Fruit fly (Drosophila melanogaster) whole organism, embryonic: ENCODE data around the gene Prx2.

Experiments
- Ada2b ChIP-seq: fragments of 200-800 bp; sonication (Bioruptor generic); IDR thresholded peaks from 2 replicates; pipeline ENCODE4 v1.3.6; 2022; ENCODE audit warnings: missing biosample characterization, missing genetic modification characterization
- B-H2 ChIP-seq: fragments of 200-800 bp; sonication (Bioruptor generic); optimal IDR thresholded peaks from 2 replicates; lab custom pipeline; 2018; ENCODE audit warnings: missing biosample characterization, mild to moderate bottlenecking, missing genetic modification characterization
- CG11085 ChIP-seq: fragments of 200-800 bp; sonication (Bioruptor generic); IDR thresholded peaks from 2 replicates; pipeline ENCODE4 v1.3.6; 2022; ENCODE audit warnings: missing biosample characterization, missing genetic modification characterization
- CG11504 ChIP-seq: fragments of 200-800 bp; sonication (Bioruptor generic); optimal IDR thresholded peaks from 3 replicates; lab custom pipeline; 2019; ENCODE audit warnings: missing biosample characterization, mild to moderate bottlenecking, missing genetic modification characterization, moderate library complexity
- CG11560 ChIP-seq: fragments of 200-800 bp; sonication (Bioruptor generic); IDR thresholded peaks from 3 replicates; pipeline ENCODE4 v1.3.6; 2022; ENCODE audit warnings: missing biosample characterization, missing genetic modification characterization
- CG12299 ChIP-seq: fragments of 200-800 bp; sonication (Bioruptor generic); optimal IDR thresholded peaks from 2 replicates; lab custom pipeline; 2018; ENCODE audit warnings: missing biosample characterization, mild to moderate bottlenecking, missing genetic modification characterization
- CG17361 ChIP-seq: fragments of 200-800 bp; sonication (Bioruptor generic); IDR thresholded peaks from 3 replicates; pipeline ENCODE4 v1.3.6; 2022; ENCODE audit warnings: missing biosample characterization, missing genetic modification characterization
- CG2678 ChIP-seq: fragments of 200-800 bp; sonication (Bioruptor generic); optimal IDR thresholded peaks from 3 replicates; lab custom pipeline; 2019; ENCODE audit warnings: missing biosample characterization, mild to moderate bottlenecking, missing genetic modification characterization, moderate library complexity
- CG3065 ChIP-seq: fragments of 200-800 bp; sonication (Bioruptor generic); optimal IDR thresholded peaks from 2 replicates; lab custom pipeline; 2016; ENCODE audit warnings: missing biosample characterization, missing genetic modification characterization
- CG32532 ChIP-seq: fragments of 200-800 bp; sonication (Bioruptor generic); IDR thresholded peaks from 2 replicates; pipeline ENCODE4 v1.3.6; 2022; ENCODE audit warnings: missing biosample characterization, missing genetic modification characterization
- CG33557 ChIP-seq: fragments of 200-800 bp; sonication (Bioruptor generic); optimal IDR thresholded peaks from 2 replicates; lab custom pipeline; 2019; ENCODE audit warnings: missing biosample characterization, mild to moderate bottlenecking, missing genetic modification characterization, moderate library complexity
- CG3726 ChIP-seq: fragments of 200-800 bp; sonication (Bioruptor generic); IDR thresholded peaks from 3 replicates; pipeline ENCODE4, ENCODE4 v1.3.6; 2022; ENCODE audit warnings: missing biosample characterization, missing genetic modification characterization
- CG4360 ChIP-seq: fragments of 200-800 bp; sonication (Bioruptor generic); IDR thresholded peaks from 2 replicates; pipeline ENCODE4 v1.3.6; 2022; ENCODE audit warnings: missing biosample characterization, missing genetic modification characterization
- CG4820 ChIP-seq: fragments of 200-800 bp; sonication (Bioruptor generic); optimal IDR thresholded peaks from 3 replicates; lab custom pipeline; 2016; ENCODE audit warnings: missing biosample characterization, missing genetic modification characterization
- CG6791 ChIP-seq: fragments of 200-800 bp; sonication (Bioruptor generic); IDR thresholded peaks from 3 replicates; pipeline ENCODE4 v1.3.6; 2022; ENCODE audit warnings: missing biosample characterization, missing genetic modification characterization; ENCODE audit not compliant: partially characterized antibody
- CG6813 ChIP-seq: fragments of 200-800 bp; sonication (Bioruptor generic); optimal IDR thresholded peaks from 2 replicates; lab custom pipeline; 2017; ENCODE audit warnings: missing biosample characterization, missing genetic modification characterization, mild to moderate bottlenecking, moderate library complexity, missing genetic modification reagents
- CG7357 ChIP-seq: fragments of 200-800 bp; sonication (Bioruptor generic); IDR thresholded peaks from 3 replicates; pipeline ENCODE4 v1.3.6; 2022; ENCODE audit warnings: missing biosample characterization, missing genetic modification characterization
- CG7372 ChIP-seq: fragments of 200-800 bp; sonication (Bioruptor generic); IDR thresholded peaks from 2 replicates; pipeline ENCODE4 v1.3.6; 2022; ENCODE audit warnings: missing biosample characterization, missing genetic modification characterization
- CG9215 ChIP-seq: fragments of 200-800 bp; sonication (Bioruptor generic); IDR thresholded peaks from 2 replicates; pipeline ENCODE4 v1.3.6; 2022; ENCODE audit warnings: missing biosample characterization, missing genetic modification characterization
- CG9437 ChIP-seq: fragments of 200-800 bp; sonication (Bioruptor generic); optimal IDR thresholded peaks from 2 replicates; lab custom pipeline; 2018; ENCODE audit warnings: missing biosample characterization, mild to moderate bottlenecking, missing genetic modification characterization
- CoRest ChIP-seq: fragments of 200-800 bp; sonication (Bioruptor generic); optimal IDR thresholded peaks from 3 replicates; lab custom pipeline; 2018; ENCODE audit warnings: missing biosample characterization, mild to moderate bottlenecking, missing genetic modification characterization, moderate library complexity
- D19A ChIP-seq: fragments of 200-800 bp; optimal IDR thresholded peaks from 3 replicates; lab custom pipeline; 2019; ENCODE audit warnings: missing biosample characterization, mild to moderate bottlenecking, missing genetic modification characterization, moderate library complexity
- Dip2 ChIP-seq: fragments of 200-800 bp; sonication (Bioruptor generic); IDR thresholded peaks from 2 replicates; pipeline ENCODE4 v1.3.6; 2022; ENCODE audit warnings: missing biosample characterization, missing genetic modification characterization
- Drgx ChIP-seq: fragments of 200-800 bp; sonication (Bioruptor generic); IDR thresholded peaks from 2 replicates; pipeline ENCODE4 v1.3.6; 2022; ENCODE audit warnings: missing biosample characterization, missing genetic modification characterization
- Hmr ChIP-seq: fragments of 200-800 bp; sonication (Bioruptor generic); optimal IDR thresholded peaks from 3 replicates; lab custom pipeline; 2017; ENCODE audit warnings: mild to moderate bottlenecking, missing biosample characterization, missing genetic modification reagents, missing genetic modification characterization
- Oli ChIP-seq: fragments of 200-800 bp; sonication (Bioruptor generic); optimal IDR thresholded peaks from 2 replicates; lab custom pipeline; 2018; ENCODE audit warnings: missing biosample characterization, mild to moderate bottlenecking, missing genetic modification characterization, moderate library complexity
- YL-1 ChIP-seq: fragments of 200-800 bp; sonication (Bioruptor generic); optimal IDR thresholded peaks from 3 replicates; lab custom pipeline; 2017; ENCODE audit warnings: missing biosample characterization, mild to moderate bottlenecking, missing genetic modification characterization
- al ChIP-seq: fragments of 200-800 bp; sonication (Bioruptor generic); IDR thresholded peaks from 2 replicates; pipeline ENCODE4 v1.3.6; 2022; ENCODE audit warnings: missing biosample characterization, missing genetic modification characterization
- bab2 ChIP-seq: fragments of 200-800 bp; sonication (Bioruptor generic); optimal IDR thresholded peaks from 2 replicates; lab custom pipeline; 2016; ENCODE audit warnings: missing biosample characterization, missing genetic modification characterization
- bowl ChIP-seq: fragments of 200-800 bp; sonication (Bioruptor generic); IDR thresholded peaks from 2 replicates; pipeline ENCODE4 v1.3.6; 2022; ENCODE audit warnings: missing biosample characterization, missing genetic modification characterization
- btn ChIP-seq: fragments of 200-800 bp; sonication (Bioruptor generic); optimal IDR thresholded peaks from 2 replicates; lab custom pipeline; 2016; ENCODE audit warnings: missing biosample characterization, missing genetic modification characterization
- cas ChIP-seq: fragments of 200-800 bp; sonication (Bioruptor generic); IDR thresholded peaks from 2 replicates; pipeline ENCODE4 v1.3.6; 2022; ENCODE audit warnings: missing biosample characterization, missing genetic modification characterization
- chm ChIP-seq: fragments of 200-800 bp; sonication (Bioruptor generic); IDR thresholded peaks from 2 replicates; pipeline ENCODE4 v1.3.6; 2022; ENCODE audit warnings: missing biosample characterization, missing genetic modification characterization
- cwo ChIP-seq: fragments of 200-800 bp; sonication (Bioruptor generic); optimal IDR thresholded peaks from 3 replicates; lab custom pipeline; 2017; ENCODE audit warnings: missing biosample characterization, missing genetic modification characterization, mild to moderate bottlenecking, moderate library complexity, missing genetic modification reagents
- dimm ChIP-seq: fragments of 200-800 bp; sonication (Bioruptor generic); IDR thresholded peaks from 2 replicates; pipeline ENCODE4 v1.3.6; 2022; ENCODE audit warnings: missing biosample characterization, missing genetic modification characterization
- dm ChIP-seq: fragments of 200-800 bp; sonication (Bioruptor generic); optimal IDR thresholded peaks from 3 replicates; lab custom pipeline; 2016; ENCODE audit warnings: missing biosample characterization, missing genetic modification characterization
- ems ChIP-seq: fragments of 200-800 bp; sonication (Bioruptor generic); optimal IDR thresholded peaks from 3 replicates; lab custom pipeline; 2016; ENCODE audit warnings: missing biosample characterization, missing genetic modification characterization
- fru ChIP-seq: fragments of >200 bp; optimal IDR thresholded peaks from 2 replicates; lab custom pipeline; 2017
- fu2 ChIP-seq: fragments of 200-800 bp; sonication (Bioruptor generic); optimal IDR thresholded peaks from 2 replicates; lab custom pipeline; 2016; ENCODE audit warnings: missing biosample characterization, missing genetic modification characterization
- gcm2 ChIP-seq: fragments of 200-800 bp; sonication (Bioruptor generic); optimal IDR thresholded peaks from 2 replicates; lab custom pipeline; 2016; ENCODE audit warnings: missing biosample characterization, missing genetic modification characterization
- gfzf ChIP-seq: fragments of 200-800 bp; sonication (Bioruptor generic); optimal IDR thresholded peaks from 2 replicates; lab custom pipeline; 2016; ENCODE audit warnings: missing biosample characterization, mild to moderate bottlenecking, missing genetic modification characterization, moderate library complexity
- gsb-n ChIP-seq: fragments of 200-800 bp; sonication (Bioruptor generic); optimal IDR thresholded peaks from 3 replicates; lab custom pipeline; 2018; ENCODE audit warnings: missing biosample characterization, mild to moderate bottlenecking, missing genetic modification characterization
- luna ChIP-seq: fragments of 200-800 bp; sonication (Bioruptor generic); optimal IDR thresholded peaks from 2 replicates; lab custom pipeline; 2016; ENCODE audit warnings: missing biosample characterization, missing genetic modification characterization
- pho ChIP-seq: fragments of 200-800 bp; sonication (Bioruptor generic); optimal IDR thresholded peaks from 2 replicates; lab custom pipeline; 2016; ENCODE audit warnings: missing biosample characterization, missing genetic modification characterization
- phol ChIP-seq: fragments of 200-800 bp; sonication (Bioruptor generic); optimal IDR thresholded peaks from 3 replicates; lab custom pipeline; 2018; ENCODE audit warnings: missing biosample characterization, mild to moderate bottlenecking, missing genetic modification characterization, moderate library complexity
- sima ChIP-seq: fragments of 200-800 bp; sonication (Bioruptor generic); optimal IDR thresholded peaks from 2 replicates; lab custom pipeline; 2016; ENCODE audit warnings: missing biosample characterization, missing genetic modification characterization
- sqz ChIP-seq: fragments of 200-800 bp; sonication (Bioruptor generic); optimal IDR thresholded peaks from 3 replicates; lab custom pipeline; 2018; ENCODE audit warnings: missing biosample characterization, mild to moderate bottlenecking, missing genetic modification characterization
- sug ChIP-seq: fragments of 200-800 bp; optimal IDR thresholded peaks from 2 replicates; lab custom pipeline; 2019; ENCODE audit warnings: missing biosample characterization, mild to moderate bottlenecking, missing genetic modification characterization, moderate library complexity
- tap ChIP-seq: fragments of 200-800 bp; optimal IDR thresholded peaks from 3 replicates; lab custom pipeline; 2019; ENCODE audit warnings: missing biosample characterization, mild to moderate bottlenecking, missing genetic modification characterization, moderate library complexity
- tgo ChIP-seq: fragments of 200-800 bp; sonication (Bioruptor generic); IDR thresholded peaks from 3 replicates; pipeline ENCODE4 v1.3.6; 2022; ENCODE audit warnings: missing biosample characterization, missing genetic modification characterization
- tio ChIP-seq: fragments of 200-800 bp; sonication (Bioruptor generic); optimal IDR thresholded peaks from 2 replicates; lab custom pipeline; 2017; ENCODE audit warnings: missing biosample characterization, missing genetic modification characterization, inconsistent platforms
- tup ChIP-seq: fragments of 200-800 bp; sonication (Bioruptor generic); optimal IDR thresholded peaks from 2 replicates; lab custom pipeline; 2016; ENCODE audit warnings: missing biosample characterization, mild to moderate bottlenecking, missing genetic modification characterization, moderate library complexity

Prx2 gene

DNA sequence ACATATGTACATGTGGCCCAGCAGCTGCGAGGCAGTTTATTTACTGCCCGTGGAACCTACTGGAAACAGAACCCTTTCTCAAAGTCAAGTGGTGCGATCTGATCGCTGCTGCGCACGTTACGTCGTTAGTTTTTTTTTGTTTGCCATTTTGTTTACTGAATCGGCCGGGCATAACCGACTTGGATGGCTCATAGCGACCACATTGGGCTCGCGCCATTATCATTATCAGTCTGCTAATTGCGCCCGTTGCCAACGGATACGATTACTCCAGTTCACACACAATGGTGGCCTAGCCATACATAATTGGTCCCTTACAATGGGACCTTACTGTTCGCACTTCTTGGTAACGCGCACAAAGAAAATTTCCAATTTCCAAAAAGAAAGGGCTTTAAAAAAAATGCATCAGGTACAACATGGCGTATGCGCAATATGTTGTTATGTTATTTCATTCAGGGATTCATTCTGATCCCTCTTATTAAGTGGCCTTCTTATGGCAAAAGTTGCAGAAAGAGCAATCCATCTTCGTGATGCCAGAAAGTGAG, 3.1 kb downstream of the Prx2 start (continued):
- TF ChIP-seq al (GFP tag; lab: Robert Waterston, UW) (0 out of 2 replicates have a peak, but pooled peaks have one; percentile 26), chm (GFP tag; lab: Robert Waterston, UW) (no peak; the same call in 1 of the 2 replicates), fu2 (GFP tag; lab: Kevin White, UChicago) (no peak), tio (GFP tag; lab: Kevin White, UChicago) (peak; percentile 12), Ada2b (no peak), sima (GFP tag; lab: Kevin White, UChicago) (no peak), CG3065 (GFP tag; lab: Kevin White, UChicago) (no peak), B-H2 (GFP tag; lab: Kevin White, UChicago) (no peak), CG6791 (GFP tag; lab: Robert Waterston, UW) (no peak), luna (no peak), tap (no peak), CG4820 (GFP tag; lab: Kevin White, UChicago) (no peak), CG12299 (tag; lab: Kevin White, UChicago) (no peak), Dip2 (GFP tag; lab: Robert Waterston, UW) (no peak), tgo (GFP tag; lab: Robert Waterston, UW) (no peak), pho (GFP tag; lab: Kevin White, UChicago) (peak; percentile 44), tup (no peak), gsb-n (tag; lab: Kevin White, UChicago) (no peak), Oli (tag; lab: Kevin White, UChicago) (peak; percentile 29), CG4360 (no peak), sug (tag; lab: Kevin White, UChicago) (peak; percentile 58), CG33557 (GFP tag; lab: Kevin White, UChicago) (no peak), cas (GFP tag; lab: Robert Waterston, UW) (no peak), sqz (GFP tag; lab: Kevin White, UChicago) (peak; percentile 32), D19A (tag; lab: Kevin White, UChicago) (peak; percentile 79), phol (tag; lab: Kevin White, UChicago) (peak; percentile 2), CoRest (peak; percentile 28), fru (lab: Kevin White, UChicago) (no peak), gcm2 (no peak), dimm (no peak), Hmr (GFP tag; lab: Kevin White, UChicago) (peak; percentile 13), CG6813 (GFP tag; lab: Kevin White, UChicago) (no peak), CG17361 (GFP tag; lab: Robert Waterston, UW) (no peak), CG32532 (GFP tag; lab: Robert Waterston, UW) (peak; percentile 42; the same call in 1 of the 2 replicates), bab2 (GFP tag; lab: Kevin White, UChicago) (peak; percentile 45), CG9437 (peak; percentile 25), cwo (GFP tag; lab: Kevin White, UChicago) (peak; percentile 41), CG7372 (GFP tag; lab: Robert Waterston, UW) (peak; percentile 44; the same call in 1 of the 2 replicates), ems (no peak), YL-1 (no peak), dm (peak; percentile 31), gfzf (no peak), CG9215 (GFP tag; lab: Robert Waterston, UW) (peak; percentile 44; the same call in 1 of the 2 replicates), CG11504 (peak; percentile 25), Drgx (GFP tag; lab: Robert Waterston, UW) (no peak), CG11560 (tag; lab: Robert Waterston, UW) (no peak), btn (no peak), CG3726 (no peak), CG11085 (GFP tag; lab: Robert Waterston, UW) (no peak), bowl (GFP tag; lab: Robert Waterston, UW) (no peak), CG2678 (tag; lab: Kevin White, UChicago) (peak; percentile 55), CG7357 (GFP tag; lab: Robert Waterston, UW) (no peak)
